Fruit fly (Drosophila melanogaster): Measurements from ENCODE around the gene CG34299.

The CG34299 gene

dm6 chr3R:30204004-30204603 lies 45.3 kb upstream of the CG34299 start (continued):
- TF ChIP-seq CG17568 (GFP tag; optimal IDR thresholded peaks at IDR 0.05) (no peak), Opbp (GFP tag; IDR thresholded peaks at IDR 0.05; ENCODE audit: partially characterized antibody) (no peak), sd (tag; optimal IDR thresholded peaks at IDR 0.05) (peak; percentile 70), CG9817 (tag; optimal IDR thresholded peaks at IDR 0.05) (no peak), Poxn (GFP tag; IDR thresholded peaks at IDR 0.05) (no peak), pnt (GFP tag; optimal IDR thresholded peaks at IDR 0.05) (no peak), CG32532 (GFP tag; IDR thresholded peaks at IDR 0.05) (no peak), CG5180 (GFP tag; optimal IDR thresholded peaks at IDR 0.05) (peak; percentile 33), CG5953 (GFP tag; IDR thresholded peaks at IDR 0.05) (0 out of 2 replicates have a peak, but pooled peaks have one; percentile 11), schlank (tag; optimal IDR thresholded peaks at IDR 0.05) (no peak), lmd (GFP tag; IDR thresholded peaks at IDR 0.05) (no peak), CG34224 (GFP tag; IDR thresholded peaks at IDR 0.05; ENCODE audit: partially characterized antibody) (no peak), CG31224 (GFP tag; IDR thresholded peaks at IDR 0.05) (no peak), az2 (GFP tag; optimal IDR thresholded peaks at IDR 0.05) (no peak), CG10959 (GFP tag; IDR thresholded peaks at IDR 0.05) (no peak), CG34376 (GFP tag; optimal IDR thresholded peaks at IDR 0.05) (peak; percentile 18), sug (tag; optimal IDR thresholded peaks at IDR 0.05) (peak; percentile 65), zen (tag; optimal IDR thresholded peaks at IDR 0.05) (no peak), CG6765 (GFP tag; optimal IDR thresholded peaks at IDR 0.05) (no peak), Hr78 (GFP tag; optimal IDR thresholded peaks at IDR 0.05) (no peak), Pdp1 (GFP tag; optimal IDR thresholded peaks at IDR 0.05) (peak in 1 of 2 experiments; percentile 67), nom (GFP tag; optimal IDR thresholded peaks at IDR 0.05) (no peak), NFAT (GFP tag; IDR thresholded peaks at IDR 0.05) (no peak), trem (tag; optimal IDR thresholded peaks at IDR 0.05) (no peak), pan (optimal IDR thresholded peaks at IDR 0.05) (no peak), pan (GFP tag; optimal IDR thresholded peaks at IDR 0.05 in 1 of 2, IDR thresholded peaks at IDR 0.05 in 1 of 2) (peak in 1 of 2 experiments; percentile 19), trh (GFP tag; optimal IDR thresholded peaks at IDR 0.05) (no peak), CG18262 (tag; optimal IDR thresholded peaks at IDR 0.05) (no peak), Ada2b (GFP tag; IDR thresholded peaks at IDR 0.05) (no peak), grn (GFP tag; optimal IDR thresholded peaks at IDR 0.05) (peak; percentile 94), Hey (tag; optimal IDR thresholded peaks at IDR 0.05) (no peak), exex (tag; optimal IDR thresholded peaks at IDR 0.05) (peak; percentile 35), CG11456 (GFP tag; IDR thresholded peaks at IDR 0.05) (no peak), pzg (GFP tag; optimal IDR thresholded peaks at IDR 0.05) (no peak), Fer1 (GFP tag; optimal IDR thresholded peaks at IDR 0.05) (no peak), so (GFP tag; IDR thresholded peaks at IDR 0.05) (no peak), CG17328 (GFP tag; IDR thresholded peaks at IDR 0.05) (no peak), Dad (GFP tag; optimal IDR thresholded peaks at IDR 0.05) (no peak), H2.0 (GFP tag; IDR thresholded peaks at IDR 0.05) (no peak), CG31441 (GFP tag; IDR thresholded peaks at IDR 0.05) (no peak), pho (GFP tag; optimal IDR thresholded peaks at IDR 0.05) (no peak), GATAe (GFP tag; conservative IDR thresholded peaks at IDR 0.05) (peak; percentile 79), HLH4C (GFP tag; IDR thresholded peaks at IDR 0.05; ENCODE audit: partially characterized antibody) (0 out of 3 replicates have a peak, but pooled peaks have one; percentile 8), ham (GFP tag; IDR thresholded peaks at IDR 0.05) (no peak), CG7928 (GFP tag; optimal IDR thresholded peaks at IDR 0.05) (no peak), CG8089 (GFP tag; optimal IDR thresholded peaks at IDR 0.05) (no peak), dmrt99B (tag; optimal IDR thresholded peaks at IDR 0.05) (no peak), CoRest (tag; optimal IDR thresholded peaks at IDR 0.05) (no peak), CG10366 (GFP tag; IDR thresholded peaks at IDR 0.05) (no peak), Med (GFP tag) (peak; percentile 79), gsb (GFP tag; IDR thresholded peaks at IDR 0.05) (no peak)

Measured in whole organism, embryonic.